Worm (Caenorhabditis elegans): ENCODE results near the gene Y62E10A.6.
A peak's percentile ranks its signal among the peaks of the same experiment; 100 is the strongest.

Y62E10A.6 gene

ce11 chrIV:13388779-13389178 is 17.0 kb downstream of the Y62E10A.6 start (continued):
- TF ChIP-seq ztf-11 (tag; optimal IDR thresholded peaks at IDR 0.05) = no peak

ce11 chrIV:13389237-13389636 is 17.4 kb downstream of the Y62E10A.6 start:
- TF ChIP-seq ceh-16 (tag; optimal IDR thresholded peaks at IDR 0.05) = no peak
- TF ChIP-seq ztf-1 (GFP tag; conservative IDR thresholded peaks at IDR 0.05) = 0 out of 2 replicates have a peak, but pooled peaks have one; percentile 77

ce11 chrIV:13390770-13391169 is 19.0 kb downstream of the Y62E10A.6 start:
- TF ChIP-seq nhr-23 (tag; optimal IDR thresholded peaks at IDR 0.05) (no peak), nhr-12 (tag; optimal IDR thresholded peaks at IDR 0.05) (no peak), ztf-4 (tag; optimal IDR thresholded peaks at IDR 0.05) (no peak), crh-2 (tag; optimal IDR thresholded peaks at IDR 0.05) (no peak), mbf-1 (tag; optimal IDR thresholded peaks at IDR 0.05) (no peak), nhr-129 (tag; optimal IDR thresholded peaks at IDR 0.05) (peak; percentile 8), egl-27 (tag; optimal IDR thresholded peaks at IDR 0.05) (no peak)

ce11 chrIV:13392230-13392629 is 20.4 kb downstream of the Y62E10A.6 start:
- TF ChIP-seq nhr-11 (tag; optimal IDR thresholded peaks at IDR 0.05) (no peak), sma-9 (GFP tag; optimal IDR thresholded peaks at IDR 0.05) (no peak), sma-9 (tag; optimal IDR thresholded peaks at IDR 0.05) (no peak), nhr-23 (tag; optimal IDR thresholded peaks at IDR 0.05) (no peak), nhr-21 (tag; optimal IDR thresholded peaks at IDR 0.05) (no peak), unc-62 (GFP tag; optimal IDR thresholded peaks at IDR 0.05) (no peak), Y55F3AM.14 (GFP tag; optimal IDR thresholded peaks at IDR 0.05) (no peak), sma-3 (GFP tag; optimal IDR thresholded peaks at IDR 0.05) (no peak), ztf-1 (GFP tag; conservative IDR thresholded peaks at IDR 0.05) (no peak), ztf-4 (tag; optimal IDR thresholded peaks at IDR 0.05) (no peak), dmd-4 (tag; optimal IDR thresholded peaks at IDR 0.05) (no peak), zag-1 (tag; optimal IDR thresholded peaks at IDR 0.05) (no peak), elt-1 (tag; optimal IDR thresholded peaks at IDR 0.05) (no peak), C34F6.9 (tag; optimal IDR thresholded peaks at IDR 0.05) (no peak), nhr-12 (tag; optimal IDR thresholded peaks at IDR 0.05) (no peak)

ce11 chrIV:13393246-13393716 is 21.5 kb downstream of the Y62E10A.6 start:
- TF ChIP-seq nhr-6 (tag; optimal IDR thresholded peaks at IDR 0.05) (no peak), unc-39 (tag; optimal IDR thresholded peaks at IDR 0.05) (no peak), sem-4 (tag; optimal IDR thresholded peaks at IDR 0.05) (no peak), sma-9 (GFP tag; optimal IDR thresholded peaks at IDR 0.05) (peak; percentile 74), sma-9 (tag; optimal IDR thresholded peaks at IDR 0.05) (no peak), F13H6.1 (tag; optimal IDR thresholded peaks at IDR 0.05) (peak; percentile 9), dmd-4 (tag; optimal IDR thresholded peaks at IDR 0.05) (no peak), nhr-10 (tag; optimal IDR thresholded peaks at IDR 0.05) (no peak), ZK546.5 (tag; optimal IDR thresholded peaks at IDR 0.05) (no peak), ztf-11 (tag; optimal IDR thresholded peaks at IDR 0.05) (no peak), nhr-237 (tag; optimal IDR thresholded peaks at IDR 0.05) (no peak), mab-5 (tag; optimal IDR thresholded peaks at IDR 0.05) (no peak), Y55F3AM.14 (GFP tag; optimal IDR thresholded peaks at IDR 0.05) (peak; percentile 25), lsy-2 (tag; optimal IDR thresholded peaks at IDR 0.05) (peak in 1 of 2 experiments; percentile 42), ceh-16 (tag; optimal IDR thresholded peaks at IDR 0.05) (no peak), nhr-12 (tag; optimal IDR thresholded peaks at IDR 0.05) (no peak), zag-1 (tag; optimal IDR thresholded peaks at IDR 0.05) (no peak), nhr-129 (tag; optimal IDR thresholded peaks at IDR 0.05) (peak; percentile 68), sma-3 (GFP tag; optimal IDR thresholded peaks at IDR 0.05) (peak; percentile 74), alr-1 (tag; optimal IDR thresholded peaks at IDR 0.05) (no peak), lin-11 (tag; optimal IDR thresholded peaks at IDR 0.05) (no peak), nhr-21 (tag; optimal IDR thresholded peaks at IDR 0.05) (peak; percentile 62), elt-3 (tag; optimal IDR thresholded peaks at IDR 0.05) (no peak), C34F6.9 (tag; optimal IDR thresholded peaks at IDR 0.05) (no peak), nhr-23 (tag; optimal IDR thresholded peaks at IDR 0.05) (no peak), skn-1 (tag; optimal IDR thresholded peaks at IDR 0.05) (no peak), ztf-4 (tag; optimal IDR thresholded peaks at IDR 0.05) (no peak), fos-1 (tag; optimal IDR thresholded peaks at IDR 0.05) (peak; percentile 63), elt-1 (tag; optimal IDR thresholded peaks at IDR 0.05) (no peak), nhr-77 (tag; optimal IDR thresholded peaks at IDR 0.05) (no peak), gmeb-1 (tag; optimal IDR thresholded peaks at IDR 0.05) (peak; percentile 34), ama-1 (optimal IDR thresholded peaks at IDR 0.05) (no peak), nhr-11 (tag; optimal IDR thresholded peaks at IDR 0.05) (no peak), ceh-82 (tag; optimal IDR thresholded peaks at IDR 0.05) (no peak), blmp-1 (tag; optimal IDR thresholded peaks at IDR 0.05; ENCODE audit: insufficient read depth) (no peak), ztf-1 (GFP tag; conservative IDR thresholded peaks at IDR 0.05) (no peak), aly-2 (tag; optimal IDR thresholded peaks at IDR 0.05) (no peak), lin-13 (GFP tag; optimal IDR thresholded peaks at IDR 0.05) (no peak), unc-55 (GFP tag; optimal IDR thresholded peaks at IDR 0.05) (no peak), peb-1 (tag; optimal IDR thresholded peaks at IDR 0.05) (no peak), snpc-4 (tag; optimal IDR thresholded peaks at IDR 0.05) (no peak)

Measured in whole organism, L2 larva.